Fruit fly (Drosophila melanogaster) whole organism, pupa: ENCODE results near the gene barr.

Experiments
- CG10348 ChIP-seq: fragments of 200-800 bp; sonication (Bioruptor generic); IDR thresholded peaks from 2 replicates; pipeline ENCODE4 v1.3.6; 2022; ENCODE audit warnings: missing biosample characterization, missing genetic modification characterization
- CG12605 ChIP-seq: fragments of 200-800 bp; sonication (Bioruptor generic); IDR thresholded peaks from 2 replicates; pipeline ENCODE4 v1.3.6; 2022; ENCODE audit warnings: missing biosample characterization, missing genetic modification characterization
- CG13204 ChIP-seq: fragments of 200-800 bp; sonication (Bioruptor generic); optimal IDR thresholded peaks from 2 replicates; lab custom pipeline; 2018; ENCODE audit warnings: missing biosample characterization, mild to moderate bottlenecking, missing genetic modification characterization, moderate library complexity
- CG15710 ChIP-seq: fragments of 200-800 bp; sonication (Bioruptor generic); optimal IDR thresholded peaks from 2 replicates; lab custom pipeline; 2018; ENCODE audit warnings: missing biosample characterization, mild to moderate bottlenecking, missing genetic modification characterization, moderate library complexity
- CG32121 ChIP-seq: fragments of 200-800 bp; sonication (Bioruptor generic); IDR thresholded peaks from 2 replicates; pipeline ENCODE4 v1.3.6; 2022; ENCODE audit warnings: missing biosample characterization, missing genetic modification characterization
- CG8159 ChIP-seq: fragments of 200-800 bp; sonication (Bioruptor generic); optimal IDR thresholded peaks from 3 replicates; lab custom pipeline; 2018; ENCODE audit warnings: missing biosample characterization, mild to moderate bottlenecking, missing genetic modification characterization, moderate library complexity
- CG8301 ChIP-seq: fragments of 200-800 bp; sonication (Bioruptor generic); optimal IDR thresholded peaks from 2 replicates; lab custom pipeline; 2018; ENCODE audit warnings: missing biosample characterization, mild to moderate bottlenecking, missing genetic modification characterization
- CG9948 ChIP-seq: fragments of 200-800 bp; sonication (Bioruptor generic); optimal IDR thresholded peaks from 2 replicates; lab custom pipeline; 2018; ENCODE audit warnings: missing biosample characterization, mild to moderate bottlenecking, missing genetic modification characterization, moderate library complexity
- EcR ChIP-seq: fragments of 200-800 bp; sonication (Bioruptor generic); optimal IDR thresholded peaks from 3 replicates; lab custom pipeline; 2019; ENCODE audit warnings: missing biosample characterization, missing genetic modification characterization, mild to moderate bottlenecking, moderate library complexity, missing genetic modification reagents
- Snoo ChIP-seq: fragments of 200-800 bp; sonication (Bioruptor generic); optimal IDR thresholded peaks from 3 replicates; lab custom pipeline; 2017; ENCODE audit warnings: missing biosample characterization, mild to moderate bottlenecking, missing genetic modification characterization, inconsistent platforms
- fd96Ca ChIP-seq: fragments of 200-800 bp; sonication (Bioruptor generic); IDR thresholded peaks from 3 replicates; pipeline ENCODE4 v1.3.6; 2022; ENCODE audit warnings: missing biosample characterization, missing genetic modification characterization
- rn ChIP-seq: fragments of 200-800 bp; sonication (Bioruptor generic); IDR thresholded peaks from 2 replicates; pipeline ENCODE4 v1.3.6; 2022; ENCODE audit warnings: missing biosample characterization, missing genetic modification characterization

DNA sequence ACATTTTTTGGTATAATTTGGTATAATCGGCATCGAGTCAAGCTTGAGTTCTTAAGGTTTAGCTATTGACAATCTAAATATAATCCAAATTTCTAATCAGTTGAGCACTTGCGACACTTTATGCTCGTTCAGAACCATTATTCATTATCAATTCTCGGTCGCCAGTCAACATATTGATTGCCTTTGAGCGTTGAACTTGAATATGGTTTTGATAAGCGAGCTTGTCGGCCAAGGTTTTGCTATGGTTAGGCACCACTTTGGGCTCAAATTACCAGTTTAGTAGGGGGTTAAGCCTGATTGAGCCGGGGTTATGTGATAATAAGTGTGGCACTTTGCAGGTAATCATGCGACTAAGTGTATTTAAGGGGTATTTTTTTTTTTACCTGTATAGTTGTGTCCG, 13.2 kb upstream of the barr start:
- TF ChIP-seq Snoo (tag; lab: Kevin White, UChicago) (no peak), CG12605 (GFP tag; lab: Robert Waterston, UW) (no peak), rn (GFP tag; lab: Robert Waterston, UW) (no peak), CG13204 (no peak), CG8301 (tag; lab: Kevin White, UChicago) (no peak), CG15710 (tag; lab: Kevin White, UChicago) (no peak), EcR (no peak), CG9948 (tag; lab: Kevin White, UChicago) (no peak), CG8159 (tag; lab: Kevin White, UChicago) (no peak), CG32121 (GFP tag; lab: Robert Waterston, UW) (no peak), CG10348 (GFP tag; lab: Robert Waterston, UW) (no peak), fd96Ca (GFP tag; lab: Robert Waterston, UW) (no peak)
